Worm (Caenorhabditis elegans): ENCODE results near the gene pacs-1.

Gene pacs-1

DNA sequence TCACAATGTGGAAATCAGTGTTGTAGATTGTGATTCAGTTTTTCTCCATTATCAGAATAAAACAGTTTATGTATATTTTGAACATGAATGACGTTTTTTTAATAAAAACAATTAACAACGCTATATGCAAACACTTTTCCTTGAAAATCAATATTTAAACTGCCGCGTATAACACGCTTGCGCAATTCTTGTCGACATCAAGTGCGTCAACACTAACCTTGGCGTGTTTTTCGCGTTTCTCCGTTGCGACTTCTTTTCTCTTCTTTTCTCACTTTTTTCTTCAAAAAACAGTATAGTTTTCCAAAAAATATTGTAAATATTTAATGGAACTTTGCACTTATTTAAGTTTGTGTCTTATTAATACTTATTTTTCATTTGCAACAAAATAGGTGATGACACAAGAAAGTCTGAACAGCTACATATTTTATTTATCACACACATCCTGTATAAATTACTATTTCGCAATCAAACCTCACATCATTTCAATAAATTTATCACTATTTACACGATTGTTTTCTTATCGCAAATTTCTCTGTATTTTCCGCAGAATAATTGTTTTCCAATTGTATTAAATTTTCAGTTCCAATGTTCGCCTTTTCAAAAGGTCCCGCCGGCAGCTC lies 41.7 kb downstream of the pacs-1 start, which contains the start of gene spas-1 (continued):
- TF ChIP-seq unc-98 (GFP tag; IDR thresholded peaks at IDR 0.05) (no peak), tlp-1 (tag; optimal IDR thresholded peaks at IDR 0.05) (no peak), unc-130 (tag; optimal IDR thresholded peaks at IDR 0.05) (peak; percentile 88), C04F5.9 (tag; optimal IDR thresholded peaks at IDR 0.05) (peak; percentile 70), sptf-1 (tag; optimal IDR thresholded peaks at IDR 0.05) (no peak), dsc-1 (tag; optimal IDR thresholded peaks at IDR 0.05) (peak; percentile 85), vab-15 (tag; optimal IDR thresholded peaks at IDR 0.05) (no peak), fkh-10 (GFP tag; optimal IDR thresholded peaks at IDR 0.05) (peak; percentile 37), alr-1 (tag; optimal IDR thresholded peaks at IDR 0.05; ENCODE audit: borderline replicate concordance) (no peak), nhr-11 (tag; optimal IDR thresholded peaks at IDR 0.05) (peak; percentile 84), xbp-1 (tag; optimal IDR thresholded peaks at IDR 0.05) (peak; percentile 92), unc-62 (GFP tag; optimal IDR thresholded peaks at IDR 0.05) (peak; percentile 42), zip-4 (GFP tag; optimal IDR thresholded peaks at IDR 0.05) (peak; percentile 71), egl-27 (tag; optimal IDR thresholded peaks at IDR 0.05) (no peak), nhr-76 (tag; optimal IDR thresholded peaks at IDR 0.05) (no peak), sox-4 (tag; optimal IDR thresholded peaks at IDR 0.05) (peak; percentile 78), Y116A8C.19 (tag; optimal IDR thresholded peaks at IDR 0.05; ENCODE audit: borderline replicate concordance) (no peak), hlh-4 (tag; optimal IDR thresholded peaks at IDR 0.05) (no peak), fos-1 (tag; optimal IDR thresholded peaks at IDR 0.05) (peak; percentile 75), sup-37 (GFP tag; optimal IDR thresholded peaks at IDR 0.05) (peak; percentile 21), ets-5 (GFP tag; IDR thresholded peaks at IDR 0.05) (no peak), aly-2 (tag; optimal IDR thresholded peaks at IDR 0.05) (peak; percentile 66), ceh-90 (tag; optimal IDR thresholded peaks at IDR 0.05) (no peak), nhr-84 (tag; optimal IDR thresholded peaks at IDR 0.05) (no peak), blmp-1 (tag; optimal IDR thresholded peaks at IDR 0.05) (peak; percentile 90), lin-15B (tag; optimal IDR thresholded peaks at IDR 0.05) (peak; percentile 78), snu-23 (GFP tag; optimal IDR thresholded peaks at IDR 0.05) (peak; percentile 93), ceh-8 (GFP tag; optimal IDR thresholded peaks at IDR 0.05) (peak; percentile 68), ceh-63 (GFP tag; optimal IDR thresholded peaks at IDR 0.05) (no peak), rnt-1 (tag; optimal IDR thresholded peaks at IDR 0.05) (peak; percentile 92), ztf-4 (tag; optimal IDR thresholded peaks at IDR 0.05) (peak; percentile 76), C34B4.2 (tag; optimal IDR thresholded peaks at IDR 0.05) (no peak), hpl-2 (GFP tag; optimal IDR thresholded peaks at IDR 0.05) (no peak)

DNA sequence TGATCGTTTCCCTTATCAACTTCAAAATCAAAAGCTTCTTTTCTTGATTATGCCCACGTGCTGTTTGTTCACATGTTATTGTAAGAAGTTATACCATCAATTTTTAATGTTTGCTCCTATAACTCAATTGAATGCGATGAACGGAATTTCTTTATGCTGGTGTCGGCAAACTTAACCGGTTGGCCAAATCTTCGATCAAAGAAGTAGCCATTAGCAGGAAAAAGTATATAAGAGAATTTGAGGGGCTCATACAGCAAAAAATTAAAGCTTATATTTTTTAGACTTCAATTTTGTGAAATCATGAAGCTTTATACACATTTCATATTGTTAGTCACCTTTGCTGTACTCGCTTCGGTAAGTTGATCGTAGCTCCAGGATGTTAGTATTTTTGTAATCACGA lies 43.3 kb downstream of the pacs-1 start, which contains the start of gene pqn-16:
TSS of gene pqn-16 (plus strand) at position 301 of the 400 bp plus-strand sequence.
- TF ChIP-seq jun-1 (tag; optimal IDR thresholded peaks at IDR 0.05) (no peak), ets-5 (GFP tag; IDR thresholded peaks at IDR 0.05) (no peak), pax-3 (tag; optimal IDR thresholded peaks at IDR 0.05) (no peak), swsn-7 (tag; optimal IDR thresholded peaks at IDR 0.05) (no peak), ces-1 (GFP tag; optimal IDR thresholded peaks at IDR 0.05) (no peak), snu-23 (GFP tag; optimal IDR thresholded peaks at IDR 0.05) (no peak), zip-4 (GFP tag; optimal IDR thresholded peaks at IDR 0.05) (no peak), C04F5.9 (tag; optimal IDR thresholded peaks at IDR 0.05) (no peak), ama-1 (optimal IDR thresholded peaks at IDR 0.05) (no peak), hlh-4 (tag; optimal IDR thresholded peaks at IDR 0.05) (no peak), lsy-2 (tag; optimal IDR thresholded peaks at IDR 0.05) (no peak), vab-15 (tag; optimal IDR thresholded peaks at IDR 0.05) (no peak), C34B4.2 (tag; optimal IDR thresholded peaks at IDR 0.05) (no peak), ztf-11 (tag; optimal IDR thresholded peaks at IDR 0.05) (no peak), hpl-2 (GFP tag; optimal IDR thresholded peaks at IDR 0.05) (no peak), dsc-1 (tag; optimal IDR thresholded peaks at IDR 0.05) (no peak), nhr-28 (tag; optimal IDR thresholded peaks at IDR 0.05) (no peak)

Measured in whole organism, L1 larva.